Fruit fly (Drosophila melanogaster) whole organism, prepupa: ENCODE measurements around the gene CG13894.
A peak's percentile ranks its signal among the peaks of the same experiment; 100 is the strongest.

Source experiments
- Blimp-1 ChIP-seq: fragments of 200-800 bp; sonication (Bioruptor generic); optimal IDR thresholded peaks from 3 replicates; lab custom pipeline; 2017; ENCODE audit warnings: missing biosample characterization, missing genetic modification characterization, mild to moderate bottlenecking, moderate library complexity, missing genetic modification reagents
- CG10631 ChIP-seq: fragments of 200-800 bp; sonication (Bioruptor generic); optimal IDR thresholded peaks from 2 replicates; lab custom pipeline; 2016; ENCODE audit warnings: missing biosample characterization, missing genetic modification characterization
- CG10669 ChIP-seq: fragments of 200-800 bp; sonication (Bioruptor generic); optimal IDR thresholded peaks from 3 replicates; lab custom pipeline; 2018; ENCODE audit warnings: missing biosample characterization, mild to moderate bottlenecking, missing genetic modification characterization, moderate library complexity
- CG11294 ChIP-seq: fragments of 200-800 bp; sonication (Bioruptor generic); IDR thresholded peaks from 2 replicates; pipeline ENCODE4 v1.3.6; 2022; ENCODE audit warnings: missing biosample characterization, missing genetic modification characterization
- CG11762 ChIP-seq: fragments of 200-800 bp; sonication (Bioruptor generic); optimal IDR thresholded peaks from 3 replicates; lab custom pipeline; 2016; ENCODE audit warnings: missing biosample characterization, missing genetic modification characterization; ENCODE audit not compliant: insufficient read depth
- CG11902 ChIP-seq: fragments of 200-800 bp; sonication (Bioruptor generic); optimal IDR thresholded peaks from 3 replicates; lab custom pipeline; 2016; ENCODE audit warnings: missing biosample characterization, missing genetic modification characterization
- CG15336 ChIP-seq: fragments of 200-800 bp; sonication (Bioruptor generic); IDR thresholded peaks from 2 replicates; pipeline ENCODE4 v1.3.6; 2022; ENCODE audit warnings: missing biosample characterization, missing genetic modification characterization
- CG1621 ChIP-seq: fragments of 200-800 bp; sonication (Bioruptor generic); optimal IDR thresholded peaks from 3 replicates; lab custom pipeline; 2018; ENCODE audit warnings: missing biosample characterization, mild to moderate bottlenecking, missing genetic modification characterization
- CG16779 ChIP-seq: fragments of 200-800 bp; sonication (Bioruptor generic); optimal IDR thresholded peaks from 3 replicates; lab custom pipeline; 2017; ENCODE audit warnings: missing biosample characterization, mild to moderate bottlenecking, missing genetic modification characterization
- CG3032 ChIP-seq: fragments of 200-800 bp; optimal IDR thresholded peaks from 2 replicates; lab custom pipeline; 2019; ENCODE audit warnings: missing biosample characterization, mild to moderate bottlenecking, missing genetic modification characterization, moderate library complexity
- CG31627 ChIP-seq: fragments of 200-800 bp; sonication (Bioruptor generic); optimal IDR thresholded peaks from 3 replicates; lab custom pipeline; 2016; ENCODE audit warnings: missing biosample characterization, missing genetic modification characterization
- CG34406 ChIP-seq: fragments of 200-800 bp; sonication (Bioruptor generic); optimal IDR thresholded peaks from 3 replicates; lab custom pipeline; 2016; ENCODE audit warnings: missing biosample characterization, missing genetic modification characterization
- CG3919 ChIP-seq: fragments of 200-800 bp; sonication (Bioruptor generic); optimal IDR thresholded peaks from 3 replicates; lab custom pipeline; 2016; ENCODE audit warnings: missing biosample characterization, missing genetic modification characterization
- CG6163 ChIP-seq: fragments of 200-800 bp; sonication (Bioruptor generic); IDR thresholded peaks from 3 replicates; pipeline ENCODE4 v1.3.6; 2022; ENCODE audit warnings: missing biosample characterization, missing genetic modification characterization
- CG6276 ChIP-seq: fragments of 200-800 bp; sonication (Bioruptor generic); optimal IDR thresholded peaks from 2 replicates; lab custom pipeline; 2017; ENCODE audit warnings: missing biosample characterization, mild to moderate bottlenecking, missing genetic modification characterization
- CG6792 ChIP-seq: fragments of 200-800 bp; sonication (Bioruptor generic); optimal IDR thresholded peaks from 3 replicates; lab custom pipeline; 2016; ENCODE audit warnings: missing biosample characterization, missing genetic modification characterization
- CG6808 ChIP-seq: fragments of 200-800 bp; sonication (Bioruptor generic); optimal IDR thresholded peaks from 3 replicates; lab custom pipeline; 2017; ENCODE audit warnings: missing biosample characterization, missing genetic modification characterization, mild to moderate bottlenecking, moderate library complexity, missing genetic modification reagents
- CG7368 ChIP-seq: fragments of 200-800 bp; sonication (Bioruptor generic); optimal IDR thresholded peaks from 3 replicates; lab custom pipeline; 2016; ENCODE audit warnings: missing biosample characterization, missing genetic modification characterization
- CG8119 ChIP-seq: fragments of 200-800 bp; sonication (Bioruptor generic); IDR thresholded peaks from 3 replicates; pipeline ENCODE4 v1.3.6; 2022; ENCODE audit warnings: missing biosample characterization, missing genetic modification characterization
- CG8319 ChIP-seq: fragments of 200-800 bp; sonication (Bioruptor generic); optimal IDR thresholded peaks from 3 replicates; lab custom pipeline; 2016; ENCODE audit warnings: missing biosample characterization, missing genetic modification characterization
- CG8632 ChIP-seq: fragments of 200-800 bp; sonication (Bioruptor generic); optimal IDR thresholded peaks from 3 replicates; lab custom pipeline; 2016; ENCODE audit warnings: missing biosample characterization, missing genetic modification characterization
- Eip75B ChIP-seq: fragments of 200-800 bp; sonication (Bioruptor generic); optimal IDR thresholded peaks from 3 replicates; lab custom pipeline; 2016; ENCODE audit warnings: missing biosample characterization, missing genetic modification characterization
- Eip78C ChIP-seq: fragments of 200-800 bp; sonication (Bioruptor generic); peaks from one replicate; lab custom pipeline; 2016; ENCODE audit warnings: missing biosample characterization, missing genetic modification characterization
- Eip93F ChIP-seq: fragments of 200-800 bp; sonication (Bioruptor generic); optimal IDR thresholded peaks from 2 replicates; lab custom pipeline; 2016; ENCODE audit warnings: missing biosample characterization, mild to moderate bottlenecking, missing genetic modification characterization
- Ets21C ChIP-seq: fragments of 200-800 bp; sonication (Bioruptor generic); optimal IDR thresholded peaks from 3 replicates; lab custom pipeline; 2016; ENCODE audit warnings: missing biosample characterization, missing genetic modification characterization
- Ets96B ChIP-seq: fragments of 200-800 bp; optimal IDR thresholded peaks from 2 replicates; lab custom pipeline; 2019; ENCODE audit warnings: missing biosample characterization, mild to moderate bottlenecking, missing genetic modification characterization, moderate library complexity
- Gug ChIP-seq: fragments of 200-800 bp; sonication (Bioruptor generic); IDR thresholded peaks from 2 replicates; pipeline ENCODE4 v1.3.6; 2022; ENCODE audit warnings: missing biosample characterization, missing genetic modification characterization
- Hr38 ChIP-seq: sonication (Bioruptor generic); optimal IDR thresholded peaks from 2 replicates; lab custom pipeline; 2016; ENCODE audit warnings: missing biosample characterization, missing genetic modification characterization
- Hr39 ChIP-seq: fragments of 200-800 bp; sonication (Bioruptor generic); optimal IDR thresholded peaks from 2 replicates; lab custom pipeline; 2016; ENCODE audit warnings: missing biosample characterization, missing genetic modification characterization
- Lpt ChIP-seq: fragments of 200-800 bp; sonication (Bioruptor generic); optimal IDR thresholded peaks from 3 replicates; lab custom pipeline; 2016; ENCODE audit warnings: missing biosample characterization, missing genetic modification characterization
- Met ChIP-seq: fragments of 200-800 bp; sonication (Bioruptor generic); optimal IDR thresholded peaks from 3 replicates; lab custom pipeline; 2016; ENCODE audit warnings: missing biosample characterization, missing genetic modification characterization
- OdsH ChIP-seq: fragments of 200-800 bp; sonication (Bioruptor generic); optimal IDR thresholded peaks from 3 replicates; lab custom pipeline; 2016; ENCODE audit warnings: missing biosample characterization, missing genetic modification characterization
- Smox ChIP-seq: fragments of 200-800 bp; sonication (Bioruptor generic); optimal IDR thresholded peaks from 3 replicates; lab custom pipeline; 2016; ENCODE audit warnings: missing biosample characterization, missing genetic modification characterization
- Sox102F ChIP-seq: fragments of 200-800 bp; sonication (Bioruptor generic); optimal IDR thresholded peaks from 2 replicates; lab custom pipeline; 2016; ENCODE audit warnings: missing biosample characterization, mild to moderate bottlenecking, missing genetic modification characterization
- Sox14 ChIP-seq: fragments of 200-800 bp; sonication (Bioruptor generic); optimal IDR thresholded peaks from 3 replicates; lab custom pipeline; 2016; ENCODE audit warnings: missing biosample characterization, missing genetic modification characterization
- Sox15 ChIP-seq: fragments of 200-800 bp; sonication (Bioruptor generic); optimal IDR thresholded peaks from 3 replicates; lab custom pipeline; 2016; ENCODE audit warnings: missing biosample characterization, missing genetic modification characterization
- achi ChIP-seq: fragments of 200-800 bp; sonication (Bioruptor generic); optimal IDR thresholded peaks from 3 replicates; lab custom pipeline; 2016; ENCODE audit warnings: missing biosample characterization, missing genetic modification characterization
- cyc ChIP-seq: fragments of 200-800 bp; sonication (Bioruptor generic); optimal IDR thresholded peaks from 3 replicates; lab custom pipeline; 2016; ENCODE audit warnings: missing biosample characterization, missing genetic modification characterization
- dsx ChIP-seq: fragments of 200-800 bp; optimal IDR thresholded peaks from 3 replicates; lab custom pipeline; 2019; ENCODE audit warnings: missing biosample characterization, mild to moderate bottlenecking, missing genetic modification characterization, moderate library complexity; ENCODE audit not compliant: poor library complexity, severe bottlenecking
- eg ChIP-seq: fragments of 200-800 bp; sonication (Bioruptor generic); IDR thresholded peaks from 3 replicates; pipeline ENCODE4 v1.3.6; 2022; ENCODE audit warnings: missing biosample characterization, missing genetic modification characterization
- esn ChIP-seq: fragments of 200-800 bp; sonication (Bioruptor generic); optimal IDR thresholded peaks from 2 replicates; lab custom pipeline; 2016; ENCODE audit warnings: missing biosample characterization, mild to moderate bottlenecking, missing genetic modification characterization, moderate library complexity
- fd59A ChIP-seq: fragments of 200-800 bp; sonication (Bioruptor generic); optimal IDR thresholded peaks from 2 replicates; lab custom pipeline; 2017; ENCODE audit warnings: missing biosample characterization, mild to moderate bottlenecking, missing genetic modification characterization, missing genetic modification reagents
- fd85E ChIP-seq: fragments of 200-800 bp; sonication (Bioruptor generic); optimal IDR thresholded peaks from 3 replicates; lab custom pipeline; 2016; ENCODE audit warnings: missing biosample characterization, missing genetic modification characterization
- fkh ChIP-seq: fragments of 200-800 bp; sonication (Bioruptor generic); optimal IDR thresholded peaks from 3 replicates; lab custom pipeline; 2017; ENCODE audit warnings: missing biosample characterization, mild to moderate bottlenecking, missing genetic modification characterization, moderate library complexity
- lz ChIP-seq: fragments of 200-800 bp; sonication (Bioruptor generic); optimal IDR thresholded peaks from 3 replicates; lab custom pipeline; 2016; ENCODE audit warnings: missing biosample characterization, missing genetic modification characterization
- net ChIP-seq: fragments of 200-800 bp; sonication (Bioruptor generic); optimal IDR thresholded peaks from 3 replicates; lab custom pipeline; 2016; ENCODE audit warnings: missing biosample characterization, missing genetic modification characterization
- pdm3 ChIP-seq: fragments of 200-800 bp; sonication (Bioruptor generic); optimal IDR thresholded peaks from 3 replicates; lab custom pipeline; 2016; ENCODE audit warnings: missing biosample characterization, missing genetic modification characterization
- salr ChIP-seq, 2 experiments: fragments of 200-800 bp; sonication (Bioruptor generic); optimal IDR thresholded peaks; 3 replicates each; lab custom pipeline; 2016 to 2018; ENCODE audit warnings: missing biosample characterization in 2 of 2, missing genetic modification characterization in 2 of 2, mild to moderate bottlenecking in 1 of 2
- spab ChIP-seq: fragments of 200-800 bp; sonication (Bioruptor generic); optimal IDR thresholded peaks from 2 replicates; lab custom pipeline; 2017; ENCODE audit warnings: missing biosample characterization, mild to moderate bottlenecking, missing genetic modification characterization, missing genetic modification reagents
- ss ChIP-seq, 2 experiments: fragments of 200-800 bp; sonication (Bioruptor generic); optimal IDR thresholded peaks; 2 replicates in 1 of 2; 3 replicates in 1 of 2; lab custom pipeline; 2017 to 2018; ENCODE audit warnings: mild to moderate bottlenecking in 2 of 2, missing biosample characterization in 2 of 2, missing genetic modification characterization in 2 of 2, moderate library complexity in 1 of 2
- svp ChIP-seq: fragments of 200-800 bp; sonication (Bioruptor generic); peaks from one replicate; lab custom pipeline; 2016; ENCODE audit warnings: missing biosample characterization, missing genetic modification characterization
- topi ChIP-seq: fragments of 200-800 bp; sonication (Bioruptor generic); optimal IDR thresholded peaks from 3 replicates; lab custom pipeline; 2016; ENCODE audit warnings: missing biosample characterization, missing genetic modification characterization
- vri ChIP-seq: fragments of 200-800 bp; sonication (Bioruptor generic); optimal IDR thresholded peaks from 3 replicates; lab custom pipeline; 2016; ENCODE audit warnings: missing biosample characterization, mild to moderate bottlenecking, missing genetic modification characterization

CG13894 gene

dm6 chr3L:666544-666943, 32.4 kb downstream of the CG13894 start:
- TF ChIP-seq eg (GFP tag; lab: Robert Waterston, UW) (no peak), esn (peak; percentile 53), spab (no peak), CG11762 (no peak), Ets96B (tag; lab: Kevin White, UChicago) (peak; percentile 25), CG8119 (GFP tag; lab: Robert Waterston, UW) (no peak), CG1621 (tag; lab: Kevin White, UChicago) (no peak), CG10669 (peak; percentile 15), CG34406 (GFP tag; lab: Kevin White, UChicago) (no peak), CG3919 (GFP tag; lab: Kevin White, UChicago) (peak; percentile 14), fd85E (GFP tag; lab: Kevin White, UChicago) (no peak), CG15336 (GFP tag; lab: Robert Waterston, UW) (no peak), fd59A (no peak), ss (GFP tag; optimal IDR thresholded peaks at IDR 0.05; lab: Kevin White, UChicago) (no peak), Ets21C (no peak), CG6163 (GFP tag; lab: Robert Waterston, UW) (no peak), CG3032 (tag; lab: Kevin White, UChicago) (no peak), CG31627 (GFP tag; lab: Kevin White, UChicago) (peak; percentile 38), Sox102F (peak; percentile 34), pdm3 (GFP tag; lab: Kevin White, UChicago) (peak; percentile 11), CG16779 (no peak), CG11902 (GFP tag; lab: Kevin White, UChicago) (no peak), Sox14 (GFP tag; lab: Kevin White, UChicago) (peak; percentile 8), Hr38 (GFP tag; lab: Kevin White, UChicago) (no peak), Hr39 (GFP tag; lab: Kevin White, UChicago) (peak; percentile 36), Met (GFP tag; lab: Kevin White, UChicago) (peak; percentile 54), net (GFP tag; lab: Kevin White, UChicago) (no peak), CG6808 (GFP tag; lab: Kevin White, UChicago) (peak; percentile 7), vri (GFP tag; lab: Kevin White, UChicago) (peak; percentile 4), salr (GFP tag; optimal IDR thresholded peaks at IDR 0.05; lab: Kevin White, UChicago) (no peak), CG8319 (GFP tag; lab: Kevin White, UChicago) (no peak), svp (GFP tag; lab: Kevin White, UChicago) (peak; percentile 72), CG7368 (GFP tag; lab: Kevin White, UChicago) (no peak), topi (GFP tag; lab: Kevin White, UChicago) (peak; percentile 42), CG11294 (GFP tag; lab: Robert Waterston, UW) (no peak), Eip93F (no peak), Sox15 (GFP tag; lab: Kevin White, UChicago) (no peak), CG6792 (GFP tag; lab: Kevin White, UChicago) (no peak), Eip75B (GFP tag; lab: Kevin White, UChicago) (no peak), Blimp-1 (GFP tag; lab: Kevin White, UChicago) (no peak), lz (GFP tag; lab: Kevin White, UChicago) (peak; percentile 22), cyc (GFP tag; lab: Kevin White, UChicago) (peak; percentile 12), Eip78C (peak; percentile 58), dsx (no peak), OdsH (no peak), Gug (no peak), CG6276 (GFP tag; lab: Kevin White, UChicago) (no peak), Lpt (GFP tag; lab: Kevin White, UChicago) (no peak), Smox (GFP tag; lab: Kevin White, UChicago) (peak; percentile 41), fkh (no peak), achi (GFP tag; lab: Kevin White, UChicago) (no peak), CG8632 (GFP tag; lab: Kevin White, UChicago) (no peak), CG10631 (GFP tag; lab: Kevin White, UChicago) (no peak)
